Worm (Caenorhabditis elegans): ENCODE data around the gene F28H7.7.

The F28H7.7 gene

DNA sequence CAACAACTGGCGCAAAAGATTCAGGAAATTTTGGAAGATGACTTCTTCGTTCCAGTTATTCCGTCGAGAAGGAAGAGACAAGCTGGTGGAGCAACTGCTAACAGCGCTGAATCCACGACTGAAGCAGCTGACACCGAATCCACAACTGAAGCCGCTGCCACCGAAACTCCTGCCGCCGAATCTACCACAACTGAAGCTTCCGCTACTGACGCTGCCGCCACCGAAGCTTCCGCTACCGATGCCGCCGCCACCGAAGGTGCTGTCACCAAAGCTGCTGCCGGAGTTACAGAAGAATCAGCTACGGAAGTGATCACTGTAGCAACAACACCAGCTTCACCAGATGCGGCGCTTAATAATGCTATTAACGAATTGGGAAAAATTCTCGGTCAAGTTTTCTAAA lies 40.5 kb upstream of the F28H7.7 start:
- TF ChIP-seq ceh-24 (tag; optimal IDR thresholded peaks at IDR 0.05): no peak
- no peak for TF ChIP-seq ceh-19 (GFP tag; optimal IDR thresholded peaks at IDR 0.05)

DNA sequence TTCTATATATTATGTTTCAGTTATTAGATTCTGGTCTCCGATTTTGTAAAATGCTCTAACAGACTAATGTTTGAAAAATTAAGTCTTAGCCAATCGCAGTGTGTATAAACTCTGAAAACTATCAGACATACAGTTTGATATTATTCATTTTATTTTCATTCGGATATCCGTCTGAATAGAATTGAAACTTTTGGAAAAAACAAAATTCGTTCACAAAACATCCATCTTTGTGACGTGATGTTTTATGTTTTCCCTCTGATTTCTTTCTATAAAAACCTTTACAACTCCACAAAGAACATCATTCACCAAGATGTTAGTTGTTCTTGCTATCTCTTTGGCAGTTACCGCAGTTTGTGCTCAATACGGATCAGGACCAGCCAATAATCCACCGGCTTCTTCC lies 39.5 kb upstream of the F28H7.7 start, which contains the start of gene ule-3:
Gene ule-3 (plus strand): TSS at position 301 of the 400 bp plus-strand sequence.
- TF ChIP-seq hlh-6 (tag; optimal IDR thresholded peaks at IDR 0.05): no peak
- no peak for TF ChIP-seq ceh-14 (tag; optimal IDR thresholded peaks at IDR 0.05)
- no peak for TF ChIP-seq madf-2 (tag; optimal IDR thresholded peaks at IDR 0.05)
- TF ChIP-seq unc-86 (tag; optimal IDR thresholded peaks at IDR 0.05): no peak
- no peak for TF ChIP-seq fkh-6 (tag; optimal IDR thresholded peaks at IDR 0.05)
- TF ChIP-seq ama-1 (optimal IDR thresholded peaks at IDR 0.05): no peak
- no peak for TF ChIP-seq rnt-1 (tag; optimal IDR thresholded peaks at IDR 0.05)
- no peak for TF ChIP-seq tbx-2 (tag; optimal IDR thresholded peaks at IDR 0.05)
- no peak for TF ChIP-seq mec-3 (tag; optimal IDR thresholded peaks at IDR 0.05; ENCODE audit: borderline replicate concordance)
- no peak for TF ChIP-seq hlh-8 (tag; optimal IDR thresholded peaks at IDR 0.05)
- TF ChIP-seq unc-3 (GFP tag; conservative IDR thresholded peaks at IDR 0.05): no peak
- no peak for TF ChIP-seq unc-3 (tag; optimal IDR thresholded peaks at IDR 0.05)
- no peak for TF ChIP-seq sox-4 (tag; optimal IDR thresholded peaks at IDR 0.05)
- no peak for TF ChIP-seq dve-1 (tag; optimal IDR thresholded peaks at IDR 0.05)
- TF ChIP-seq ceh-19 (GFP tag; optimal IDR thresholded peaks at IDR 0.05): no peak
- TF ChIP-seq npax-4 (tag; optimal IDR thresholded peaks at IDR 0.05): no peak
- TF ChIP-seq ceh-6 (GFP tag; optimal IDR thresholded peaks at IDR 0.05): no peak
- no peak for TF ChIP-seq pat-9 (tag; optimal IDR thresholded peaks at IDR 0.05)
- no peak for TF ChIP-seq elt-2 (tag; optimal IDR thresholded peaks at IDR 0.05)
- TF ChIP-seq T23F11.4 (GFP tag; optimal IDR thresholded peaks at IDR 0.05): no peak
- TF ChIP-seq pros-1 (tag; optimal IDR thresholded peaks at IDR 0.05): no peak

ce11 chrV:10792775-10793174 lies 38.8 kb upstream of the F28H7.7 start, which contains the start of gene D1054.10:
D1054.10 (minus strand) TSS chrV:10792875.
- TF ChIP-seq nhr-11 (tag; optimal IDR thresholded peaks at IDR 0.05) (no peak), ttx-3 (tag; optimal IDR thresholded peaks at IDR 0.05) (no peak), hlh-15 (tag; optimal IDR thresholded peaks at IDR 0.05) (no peak), ceh-9 (tag; optimal IDR thresholded peaks at IDR 0.05) (no peak), ztf-16 (tag; optimal IDR thresholded peaks at IDR 0.05) (no peak), sox-2 (GFP tag; IDR thresholded peaks at IDR 0.05) (no peak), hlh-30 (tag; optimal IDR thresholded peaks at IDR 0.05; ENCODE audit: insufficient read depth) (no peak), unc-55 (GFP tag; optimal IDR thresholded peaks at IDR 0.05) (no peak), ceh-30 (tag; optimal IDR thresholded peaks at IDR 0.05) (no peak)

DNA sequence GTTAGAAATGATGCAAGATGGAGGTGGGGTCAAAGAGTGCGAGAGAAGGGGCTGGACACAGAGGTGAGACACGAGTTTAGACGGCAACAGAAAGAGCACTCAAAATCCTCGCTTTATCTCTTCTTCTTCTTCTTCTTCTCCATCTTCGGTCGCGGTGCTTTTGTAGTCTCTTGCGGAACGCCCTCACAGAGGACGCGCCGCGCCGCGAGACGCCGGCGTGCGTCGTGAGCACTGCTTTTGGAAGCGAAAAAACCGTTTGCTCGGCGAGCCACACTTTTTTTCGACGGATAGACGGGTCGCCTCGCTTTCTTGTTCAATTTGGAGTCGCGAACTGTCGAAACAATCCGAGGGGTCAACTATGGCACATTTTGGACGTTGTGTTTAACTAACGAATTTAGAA lies 37.0 kb upstream of the F28H7.7 start, which contains the start of gene D1054.9:
Gene D1054.9 (minus strand): TSS at position 137 of the 400 bp plus-strand sequence.
- TF ChIP-seq lin-11 (tag; optimal IDR thresholded peaks at IDR 0.05) (no peak), unc-86 (tag; optimal IDR thresholded peaks at IDR 0.05) (no peak), dmd-4 (tag; optimal IDR thresholded peaks at IDR 0.05; ENCODE audit: borderline replicate concordance) (no peak), pat-9 (tag; optimal IDR thresholded peaks at IDR 0.05) (no peak), mec-3 (tag; optimal IDR thresholded peaks at IDR 0.05; ENCODE audit: borderline replicate concordance) (no peak), fkh-6 (tag; optimal IDR thresholded peaks at IDR 0.05) (no peak), pqm-1 (tag; optimal IDR thresholded peaks at IDR 0.05) (no peak), ref-2 (tag; optimal IDR thresholded peaks at IDR 0.05) (no peak), ceh-9 (tag; optimal IDR thresholded peaks at IDR 0.05) (no peak), F13H6.1 (tag; optimal IDR thresholded peaks at IDR 0.05) (no peak), ahr-1 (tag; optimal IDR thresholded peaks at IDR 0.05) (no peak), sox-4 (tag; optimal IDR thresholded peaks at IDR 0.05) (no peak), T23F11.4 (GFP tag; optimal IDR thresholded peaks at IDR 0.05) (no peak), tbx-7 (tag; optimal IDR thresholded peaks at IDR 0.05) (no peak)
